Worm (Caenorhabditis elegans) whole organism, L1 larva: Measurements from ENCODE around the gene tftc-1.

Experiments
- ceh-82 ChIP-seq, 3 experiments: fragments of 150-350 bp in 1 of 3; sonication (generic microtip) in 2 of 3; optimal IDR thresholded peaks; 2 replicates each; lab custom pipeline; 2014 to 2017; ENCODE audit warnings: missing biosample characterization in 3 of 3, missing genetic modification characterization in 3 of 3
- egl-27 ChIP-seq, 2 experiments: fragments of 150-350 bp in 1 of 2; sonication (generic microtip); optimal IDR thresholded peaks; 3 replicates each; lab custom pipeline; 2017 to 2018; ENCODE audit warnings: missing biosample characterization in 2 of 2, missing genetic modification characterization in 2 of 2, missing genetic modification reagents in 2 of 2
- fos-1 ChIP-seq: fragments of 150-350 bp; optimal IDR thresholded peaks from 2 replicates; lab custom pipeline; 2014; ENCODE audit warnings: missing biosample characterization, missing genetic modification characterization
- lin-14 ChIP-seq: fragments of 200-800 bp; sonication (Bioruptor generic); optimal IDR thresholded peaks from 2 replicates; lab custom pipeline; 2018; ENCODE audit warnings: mild to moderate bottlenecking, missing genetic modification characterization, moderate library complexity, missing compliant biosample characterization
- mdl-1 ChIP-seq, 2 experiments: fragments of 150-350 bp; optimal IDR thresholded peaks; 2 replicates each; lab custom pipeline; 2014 to 2017; ENCODE audit warnings: missing biosample characterization in 2 of 2, missing genetic modification characterization in 2 of 2, inconsistent platforms in 1 of 2
- nhr-11 ChIP-seq: fragments of 150-350 bp; optimal IDR thresholded peaks from 2 replicates; lab custom pipeline; 2014; ENCODE audit warnings: missing biosample characterization, missing genetic modification characterization
- nhr-237 ChIP-seq: fragments of 150-350 bp; optimal IDR thresholded peaks from 2 replicates; lab custom pipeline; 2014; ENCODE audit warnings: missing biosample characterization, missing genetic modification characterization
- pag-3 ChIP-seq: sonication (generic microtip); optimal IDR thresholded peaks from 2 replicates; lab custom pipeline; 2017; ENCODE audit warnings: missing genetic modification characterization, mild to moderate bottlenecking, missing compliant biosample characterization, antibody characterized with exemption, borderline replicate concordance; ENCODE audit not compliant: insufficient read depth
- rnt-1 ChIP-seq: sonication (generic microtip); optimal IDR thresholded peaks from 2 replicates; lab custom pipeline; 2016; ENCODE audit warnings: mild to moderate bottlenecking, missing genetic modification characterization, moderate library complexity, missing compliant biosample characterization
- sptf-1 ChIP-seq: fragments of 150-350 bp; optimal IDR thresholded peaks from 2 replicates; lab custom pipeline; 2014; ENCODE audit warnings: missing biosample characterization, missing genetic modification characterization
- tbx-2 ChIP-seq: sonication (generic microtip); optimal IDR thresholded peaks from 2 replicates; lab custom pipeline; 2016; ENCODE audit warnings: missing genetic modification characterization, missing compliant biosample characterization
- unc-62 ChIP-seq: fragments of 150-350 bp; optimal IDR thresholded peaks from 2 replicates; lab custom pipeline; 2014; ENCODE audit warnings: missing biosample characterization, missing genetic modification reagents, missing genetic modification characterization
- zag-1 ChIP-seq: fragments of 150-350 bp; optimal IDR thresholded peaks from 2 replicates; lab custom pipeline; 2014; ENCODE audit warnings: missing biosample characterization, missing genetic modification characterization
- zip-4 ChIP-seq: fragments of 200-800 bp; sonication (Bioruptor generic); optimal IDR thresholded peaks from 2 replicates; lab custom pipeline; 2018; ENCODE audit warnings: mild to moderate bottlenecking, missing genetic modification characterization, moderate library complexity, missing compliant biosample characterization

DNA sequence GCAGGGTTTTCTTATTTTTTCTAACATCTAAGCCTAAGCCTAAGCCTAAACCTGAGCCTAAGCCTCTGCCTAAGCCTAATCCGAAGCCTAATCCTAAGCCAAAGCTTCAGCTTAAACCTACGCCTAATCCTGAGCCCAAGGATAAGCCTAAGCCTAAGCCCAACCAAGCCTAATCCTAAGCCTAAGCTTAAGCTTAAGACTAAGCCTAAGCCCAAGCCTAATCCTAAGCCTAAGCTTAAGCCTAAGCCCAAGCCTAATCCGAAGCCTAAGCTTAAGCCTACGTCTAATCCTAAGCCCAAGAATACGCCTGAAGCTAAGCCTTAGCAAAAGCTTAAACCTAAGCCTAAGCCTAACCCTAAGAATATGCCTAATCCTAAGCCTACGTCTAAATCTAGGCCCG, 54.3 kb downstream of the tftc-1 start:
- TF ChIP-seq zag-1 (tag; lab: Kevin White, UChicago) (no peak), rnt-1 (tag; lab: Kevin White, UChicago) (no peak), sptf-1 (tag; lab: Kevin White, UChicago) (no peak), lin-14 (GFP tag; lab: Kevin White, UChicago) (no peak), nhr-237 (tag; lab: Kevin White, UChicago) (no peak), tbx-2 (tag; lab: Kevin White, UChicago) (no peak), egl-27 (tag; optimal IDR thresholded peaks at IDR 0.05; lab: Kevin White, UChicago) (no peak), pag-3 (tag; lab: Kevin White, UChicago) (no peak), zip-4 (no peak), unc-62 (no peak), fos-1 (tag; lab: Kevin White, UChicago) (no peak), ceh-82 (tag; optimal IDR thresholded peaks at IDR 0.05; lab: Kevin White, UChicago) (no peak), mdl-1 (tag; optimal IDR thresholded peaks at IDR 0.05; lab: Kevin White, UChicago) (no peak), nhr-11 (no peak)
